Worm (Caenorhabditis elegans) whole organism, L4 larva: Measurements from ENCODE around the gene msp-3.

ENCODE experiments used
- T26A8.4 ChIP-seq: fragments of 200-800 bp; sonication (Bioruptor generic); IDR thresholded peaks from 2 replicates; pipeline ENCODE4 v1.3.6; 2022; ENCODE audit warnings: missing genetic modification characterization, missing compliant biosample characterization
- Y75B8A.6 ChIP-seq: fragments of 200-800 bp; sonication (Bioruptor generic); IDR thresholded peaks from 2 replicates; pipeline ENCODE4 v1.3.6; 2022; ENCODE audit warnings: missing genetic modification reagents, missing genetic modification characterization, missing compliant biosample characterization
- ZK337.2 ChIP-seq: fragments of 200-800 bp; sonication (Bioruptor generic); IDR thresholded peaks from 2 replicates; pipeline ENCODE4 v1.3.6; 2022; ENCODE audit warnings: missing genetic modification reagents, missing genetic modification characterization, missing compliant biosample characterization
- aly-2 ChIP-seq: sonication (generic microtip); optimal IDR thresholded peaks from 2 replicates; lab custom pipeline; 2018; ENCODE audit warnings: missing biosample characterization, missing genetic modification characterization
- ceh-20 ChIP-seq: fragments of 200-800 bp; sonication (Bioruptor generic); IDR thresholded peaks from 2 replicates; pipeline ENCODE4 v1.3.6; 2022; ENCODE audit warnings: missing genetic modification reagents, missing genetic modification characterization, missing compliant biosample characterization
- ceh-28 ChIP-seq: fragments of 150-350 bp; optimal IDR thresholded peaks from 2 replicates; lab custom pipeline; 2014; ENCODE audit warnings: missing biosample characterization, missing genetic modification reagents, missing genetic modification characterization
- ceh-82 ChIP-seq: sonication (generic microtip); optimal IDR thresholded peaks from 2 replicates; lab custom pipeline; 2017; ENCODE audit warnings: missing biosample characterization, missing genetic modification characterization
- ctbp-1 ChIP-seq: fragments of 200-800 bp; sonication (Bioruptor generic); IDR thresholded peaks from 2 replicates; pipeline ENCODE4 v1.3.6; 2022; ENCODE audit warnings: missing genetic modification reagents, missing genetic modification characterization, missing compliant biosample characterization
- daf-16 ChIP-seq, 3 experiments: sonication (generic microtip); optimal IDR thresholded peaks; 2 replicates each; lab custom pipeline; 2016 to 2017; ENCODE audit warnings: missing genetic modification characterization in 3 of 3, missing genetic modification reagents in 3 of 3, mild to moderate bottlenecking in 2 of 3, missing compliant biosample characterization in 2 of 3, missing biosample characterization in 1 of 3, moderate library complexity in 1 of 3
- dmd-6 ChIP-seq: fragments of 200-800 bp; sonication (Bioruptor generic); IDR thresholded peaks from 2 replicates; pipeline ENCODE4 v1.3.6; 2022; ENCODE audit warnings: missing genetic modification reagents, missing genetic modification characterization, missing compliant biosample characterization
- dmd-9 ChIP-seq: fragments of 200-800 bp; sonication (Bioruptor generic); IDR thresholded peaks from 2 replicates; pipeline ENCODE4 v1.3.6; 2022; ENCODE audit warnings: missing genetic modification reagents, missing genetic modification characterization, missing compliant biosample characterization
- dpl-1 ChIP-seq: fragments of 150-350 bp; optimal IDR thresholded peaks from 2 replicates; lab custom pipeline; 2014; ENCODE audit warnings: missing biosample characterization, missing genetic modification reagents, missing genetic modification characterization
- duxl-1 ChIP-seq: sonication (generic microtip); optimal IDR thresholded peaks from 2 replicates; lab custom pipeline; 2016; ENCODE audit warnings: mild to moderate bottlenecking, missing genetic modification characterization, moderate library complexity, missing compliant biosample characterization; ENCODE audit not compliant: poor library complexity
- dve-1 ChIP-seq: sonication (generic microtip); optimal IDR thresholded peaks from 2 replicates; lab custom pipeline; 2017; ENCODE audit warnings: antibody characterized with exemption, mild to moderate bottlenecking, missing genetic modification characterization, missing compliant biosample characterization; ENCODE audit not compliant: insufficient read depth
- egl-27 ChIP-seq: sonication (generic microtip); optimal IDR thresholded peaks from 3 replicates; lab custom pipeline; 2017; ENCODE audit warnings: missing biosample characterization, missing genetic modification reagents, missing genetic modification characterization
- egl-43 ChIP-seq: fragments of 200-800 bp; sonication (Bioruptor generic); IDR thresholded peaks from 2 replicates; pipeline ENCODE4 v1.3.6; 2022; ENCODE audit warnings: missing genetic modification reagents, missing genetic modification characterization, missing compliant biosample characterization
- fkh-10 ChIP-seq: fragments of 150-350 bp; optimal IDR thresholded peaks from 2 replicates; lab custom pipeline; 2014; ENCODE audit warnings: missing biosample characterization, missing genetic modification reagents, missing genetic modification characterization
- hif-1 ChIP-seq, 2 experiments: sonication (generic microtip); optimal IDR thresholded peaks; 2 replicates each; lab custom pipeline; 2016 to 2017; ENCODE audit warnings: missing compliant biosample characterization in 2 of 2, missing genetic modification characterization in 2 of 2, missing genetic modification reagents in 2 of 2, missing genotype in 2 of 2, mild to moderate bottlenecking in 1 of 2
- hlh-11 ChIP-seq: fragments of 200-800 bp; sonication (Bioruptor generic); optimal IDR thresholded peaks from 2 replicates; lab custom pipeline; 2018; ENCODE audit warnings: mild to moderate bottlenecking, missing genetic modification characterization, missing compliant biosample characterization
- hmg-1.1 ChIP-seq: fragments of 200-800 bp; sonication (Bioruptor generic); IDR thresholded peaks from 2 replicates; pipeline ENCODE4 v1.3.6; 2022; ENCODE audit warnings: missing genetic modification reagents, missing genetic modification characterization, missing compliant biosample characterization
- lim-7 ChIP-seq: fragments of 200-800 bp; sonication (Bioruptor generic); IDR thresholded peaks from 2 replicates; pipeline ENCODE4 v1.3.6; 2022; ENCODE audit warnings: missing genetic modification characterization, missing compliant biosample characterization
- lin-15B ChIP-seq: fragments of 150-350 bp; sonication (generic microtip); optimal IDR thresholded peaks from 3 replicates; lab custom pipeline; 2014; ENCODE audit warnings: missing biosample characterization, missing genetic modification characterization
- lin-29 ChIP-seq: fragments of 200-800 bp; sonication (Bioruptor generic); IDR thresholded peaks from 2 replicates; pipeline ENCODE4 v1.3.6; 2022; ENCODE audit warnings: missing genetic modification reagents, missing genetic modification characterization, missing compliant biosample characterization
- lin-38 ChIP-seq: fragments of 200-800 bp; sonication (Bioruptor generic); IDR thresholded peaks from 2 replicates; pipeline ENCODE4 v1.3.6; 2022; ENCODE audit warnings: missing genetic modification reagents, missing genetic modification characterization, missing compliant biosample characterization
- lsy-2 ChIP-seq, 2 experiments: fragments of 150-350 bp in 1 of 2; sonication (generic microtip) in 1 of 2; optimal IDR thresholded peaks; 2 replicates each; lab custom pipeline; 2014 to 2017; ENCODE audit warnings: missing biosample characterization in 2 of 2, missing genetic modification characterization in 2 of 2
- mes-2 ChIP-seq: sonication (generic microtip); optimal IDR thresholded peaks from 2 replicates; lab custom pipeline; 2016; ENCODE audit warnings: missing genotype, mild to moderate bottlenecking, missing genetic modification characterization, missing compliant biosample characterization; ENCODE audit not compliant: poor library complexity, severe bottlenecking
- mxl-3 ChIP-seq: fragments of 200-800 bp; sonication (Bioruptor generic); optimal IDR thresholded peaks from 2 replicates; lab custom pipeline; 2018; ENCODE audit warnings: mild to moderate bottlenecking, missing genetic modification characterization, missing compliant biosample characterization
- nhr-10 ChIP-seq: fragments of 150-350 bp; optimal IDR thresholded peaks from 2 replicates; lab custom pipeline; 2014; ENCODE audit warnings: missing biosample characterization, missing genetic modification characterization
- nhr-11 ChIP-seq: fragments of 150-350 bp; optimal IDR thresholded peaks from 2 replicates; lab custom pipeline; 2014; ENCODE audit warnings: missing biosample characterization, missing genetic modification characterization
- nhr-111 ChIP-seq: fragments of 200-800 bp; sonication (Bioruptor generic); optimal IDR thresholded peaks from 2 replicates; lab custom pipeline; 2018; ENCODE audit warnings: mild to moderate bottlenecking, missing genetic modification characterization, missing compliant biosample characterization
- nhr-28 ChIP-seq: fragments of 150-350 bp; optimal IDR thresholded peaks from 2 replicates; lab custom pipeline; 2014; ENCODE audit warnings: missing biosample characterization, missing genetic modification characterization
- nhr-42 ChIP-seq: fragments of 200-800 bp; sonication (Bioruptor generic); IDR thresholded peaks from 2 replicates; pipeline ENCODE4 v1.3.6; 2022; ENCODE audit warnings: missing genetic modification characterization, missing compliant biosample characterization
- php-3 ChIP-seq: fragments of 200-800 bp; sonication (Bioruptor generic); IDR thresholded peaks from 2 replicates; pipeline ENCODE4 v1.3.6; 2022; ENCODE audit warnings: missing genetic modification reagents, missing genetic modification characterization, missing compliant biosample characterization
- pqm-1 ChIP-seq: sonication (generic microtip); optimal IDR thresholded peaks from 2 replicates; lab custom pipeline; 2017; ENCODE audit warnings: missing biosample characterization, missing genetic modification characterization
- sdz-12 ChIP-seq: fragments of 200-800 bp; sonication (Bioruptor generic); optimal IDR thresholded peaks from 2 replicates; lab custom pipeline; 2018; ENCODE audit warnings: mild to moderate bottlenecking, missing genetic modification characterization, missing compliant biosample characterization
- tag-97 ChIP-seq: fragments of 200-800 bp; sonication (Bioruptor generic); IDR thresholded peaks from 2 replicates; pipeline ENCODE4 v1.3.6; 2022; ENCODE audit warnings: missing genetic modification characterization, missing compliant biosample characterization
- unc-39 ChIP-seq: sonication (generic microtip); optimal IDR thresholded peaks from 2 replicates; lab custom pipeline; 2017; ENCODE audit warnings: missing biosample characterization, missing genetic modification characterization
- unc-62 ChIP-seq, 3 experiments: fragments of 150-350 bp in 1 of 3; sonication (generic microtip); optimal IDR thresholded peaks in 2 of 3; peaks in 1 of 3; 1 replicate in 1 of 3; 2 replicates in 2 of 3; lab custom pipeline; 2014 to 2017; ENCODE audit warnings: missing biosample characterization in 3 of 3, missing genetic modification characterization in 3 of 3, missing genetic modification reagents in 3 of 3, missing genotype in 1 of 3
- vab-7 ChIP-seq: fragments of 200-800 bp; sonication (Bioruptor generic); IDR thresholded peaks from 2 replicates; pipeline ENCODE4 v1.3.6; 2022; ENCODE audit warnings: missing genetic modification reagents, missing genetic modification characterization, missing compliant biosample characterization
- zip-11 ChIP-seq: fragments of 200-800 bp; sonication (Bioruptor generic); IDR thresholded peaks from 2 replicates; pipeline ENCODE4 v1.3.6; 2022; ENCODE audit warnings: missing genetic modification characterization, missing compliant biosample characterization
- zip-2 ChIP-seq: fragments of 150-350 bp; optimal IDR thresholded peaks from 2 replicates; lab custom pipeline; 2014; ENCODE audit warnings: missing biosample characterization, missing genetic modification characterization
- ztf-7 ChIP-seq: fragments of 150-350 bp; optimal IDR thresholded peaks from 2 replicates; lab custom pipeline; 2014; ENCODE audit warnings: missing biosample characterization, missing genetic modification characterization

The msp-3 gene

DNA sequence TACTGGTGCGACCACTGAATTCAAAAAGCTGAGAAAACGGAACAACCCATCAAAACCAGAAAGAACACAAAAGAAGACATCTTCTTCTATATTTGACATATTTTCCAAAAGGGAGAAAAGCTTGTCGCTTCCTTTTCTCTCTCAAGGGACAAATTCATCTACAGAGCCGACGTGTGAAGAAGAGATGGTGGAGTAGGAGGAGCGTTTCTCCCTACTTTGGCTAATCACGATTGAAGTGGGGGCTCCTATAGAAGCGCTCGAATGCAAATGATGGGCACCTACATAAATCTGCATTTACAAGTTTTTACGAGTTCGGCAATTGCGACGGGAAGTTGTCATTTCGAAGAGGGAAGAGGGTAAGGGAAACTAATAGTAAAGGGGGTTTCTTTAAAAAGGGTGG is 20.2 kb upstream of the msp-3 start:
- peak in 1 of 2 experiments; percentile 16 for TF ChIP-seq lsy-2 (tag; optimal IDR thresholded peaks at IDR 0.05; lab: Kevin White, UChicago)
- TF ChIP-seq egl-27 (tag; lab: Kevin White, UChicago) = no peak
- TF ChIP-seq ceh-20 (GFP tag; lab: Robert Waterston, UW) = peak; percentile 35; the same call in 1 of the 2 replicates
- no peak for TF ChIP-seq hmg-1.1 (GFP tag; lab: Robert Waterston, UW)
- TF ChIP-seq zip-11 (GFP tag; lab: Robert Waterston, UW) = no peak
- TF ChIP-seq unc-62 (GFP tag; optimal IDR thresholded peaks at IDR 0.05 in 1 of 2; lab: Kevin White, UChicago) = peak in 1 of 2 experiments; percentile 81
- TF ChIP-seq unc-62 (tag; optimal IDR thresholded peaks at IDR 0.05; lab: Kevin White, UChicago) = no peak
- TF ChIP-seq tag-97 (GFP tag; lab: Robert Waterston, UW) = no peak

DNA sequence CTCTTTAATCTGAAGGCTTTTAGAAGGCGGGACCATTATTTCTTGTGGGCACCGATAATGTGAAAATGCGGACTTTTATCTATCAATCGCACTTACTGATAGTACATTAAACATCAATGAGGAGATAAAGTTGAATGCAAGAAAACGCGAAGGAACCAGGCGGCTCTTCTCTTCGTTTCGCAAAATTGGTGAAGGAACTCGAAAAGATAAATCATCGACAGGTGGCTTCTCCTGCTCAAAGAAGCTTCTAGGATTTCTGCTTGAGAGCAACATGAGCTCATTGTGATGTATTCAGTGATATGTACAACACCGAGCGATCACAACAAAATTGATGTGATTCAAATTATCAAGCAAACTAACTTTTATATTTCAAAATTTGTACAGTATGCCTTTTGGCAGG is 19.7 kb upstream of the msp-3 start:
- TF ChIP-seq nhr-42 (no peak), dmd-9 (no peak), dpl-1 (no peak), daf-16 (GFP tag; optimal IDR thresholded peaks at IDR 0.05; lab: Kevin White, UChicago) (peak in 1 of 2 experiments; percentile 58), daf-16 (tag; optimal IDR thresholded peaks at IDR 0.05; lab: Kevin White, UChicago) (no peak), ZK337.2 (GFP tag; lab: Robert Waterston, UW) (no peak), vab-7 (GFP tag; lab: Robert Waterston, UW) (no peak), lim-7 (GFP tag; lab: Robert Waterston, UW) (no peak), aly-2 (tag; lab: Kevin White, UChicago) (no peak), ceh-20 (GFP tag; lab: Robert Waterston, UW) (no peak), mes-2 (no peak), mxl-3 (GFP tag; lab: Kevin White, UChicago) (no peak), ctbp-1 (GFP tag; lab: Robert Waterston, UW) (no peak), ceh-28 (no peak), unc-39 (no peak), nhr-11 (peak; percentile 36)

DNA sequence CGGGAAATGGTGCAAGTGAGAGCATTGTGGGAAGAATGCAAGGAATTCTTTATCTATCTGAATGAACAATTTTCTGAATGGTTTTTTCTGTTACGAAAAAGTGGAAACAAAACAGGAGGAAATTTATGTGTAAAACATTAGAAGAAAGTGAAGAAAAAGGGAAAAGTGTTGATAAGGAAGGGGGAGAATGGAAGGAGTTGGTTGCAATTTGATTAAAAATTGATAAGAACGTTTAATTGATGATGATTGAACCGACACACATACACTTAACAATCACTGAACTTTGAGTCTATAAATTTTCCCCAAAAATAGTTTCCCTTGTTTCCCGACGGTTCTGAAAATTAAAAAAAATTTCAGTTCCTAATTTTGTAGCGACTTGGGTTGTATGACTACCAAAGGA is 16.8 kb upstream of the msp-3 start:
- TF ChIP-seq pqm-1 (tag; lab: Kevin White, UChicago) = peak; percentile 77
- no peak for TF ChIP-seq unc-62 (GFP tag; optimal IDR thresholded peaks at IDR 0.05 in 1 of 2; lab: Kevin White, UChicago)
- TF ChIP-seq unc-62 (tag; optimal IDR thresholded peaks at IDR 0.05; lab: Kevin White, UChicago) = no peak
- no peak for TF ChIP-seq unc-39
- TF ChIP-seq nhr-28 = peak; percentile 66
- no peak for TF ChIP-seq egl-27 (tag; lab: Kevin White, UChicago)
- no peak for TF ChIP-seq lin-38 (GFP tag; lab: Robert Waterston, UW)
- peak; percentile 64; the same call in 1 of the 2 replicates for TF ChIP-seq php-3
- peak; percentile 1 for TF ChIP-seq dve-1 (tag; lab: Kevin White, UChicago)
- no peak for TF ChIP-seq daf-16 (GFP tag; optimal IDR thresholded peaks at IDR 0.05; lab: Kevin White, UChicago)
- peak; percentile 49 for TF ChIP-seq daf-16 (tag; optimal IDR thresholded peaks at IDR 0.05; lab: Kevin White, UChicago)
- peak; percentile 29 for TF ChIP-seq hlh-11
- TF ChIP-seq dmd-6 = peak; percentile 42; the same call in 1 of the 2 replicates
- no peak for TF ChIP-seq vab-7 (GFP tag; lab: Robert Waterston, UW)

DNA sequence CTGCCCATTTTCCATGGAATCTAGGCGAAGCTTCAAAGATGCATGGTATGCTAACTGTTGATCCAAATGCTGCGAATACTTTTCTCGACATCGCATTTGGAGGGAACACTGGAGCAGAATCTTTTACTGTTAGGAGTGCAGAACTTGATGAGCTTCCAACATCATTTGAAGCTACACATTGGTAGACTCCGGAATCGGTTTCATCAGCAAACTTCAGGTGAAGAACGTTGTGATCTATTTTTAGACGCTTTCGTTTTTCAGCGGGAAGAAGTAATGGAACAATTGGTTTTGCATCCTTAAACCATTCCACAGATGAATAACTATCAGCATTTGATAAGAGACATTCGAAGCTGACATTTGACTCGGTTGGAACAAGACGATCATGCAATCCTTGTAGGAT is 14.4 kb upstream of the msp-3 start:
- TF ChIP-seq egl-43 (GFP tag; lab: Robert Waterston, UW) (0 out of 2 replicates have a peak, but pooled peaks have one; percentile 5), ceh-28 (no peak), unc-62 (GFP tag; optimal IDR thresholded peaks at IDR 0.05 in 1 of 2; lab: Kevin White, UChicago) (peak in 1 of 2 experiments; percentile 95), unc-62 (tag; optimal IDR thresholded peaks at IDR 0.05; lab: Kevin White, UChicago) (no peak)
- TF ChIP-seq, all 104 proteins: peak for 2

DNA sequence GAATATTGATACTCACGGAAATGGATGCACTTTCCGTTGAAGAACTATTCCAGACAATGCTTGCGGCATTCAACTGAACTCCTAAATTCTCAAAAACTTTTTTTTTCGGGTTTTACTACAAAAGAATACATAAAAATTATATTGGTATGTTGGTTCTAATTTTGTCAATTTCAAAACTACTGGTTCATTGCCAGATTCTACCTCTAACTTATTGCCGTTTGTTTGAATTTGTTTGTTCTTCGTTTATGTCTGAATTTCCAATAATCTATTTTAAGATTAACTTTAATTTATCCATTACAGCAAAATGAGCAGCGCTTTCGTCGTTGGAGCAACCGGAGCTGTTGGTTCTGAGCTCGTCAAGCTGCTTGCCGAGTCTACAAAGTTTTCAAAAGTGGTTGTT is 11.0 kb upstream of the msp-3 start, which contains the start of gene C33F10.14:
TSS of gene C33F10.14 (plus strand) at position 301 of the 400 bp plus-strand sequence.
- TF ChIP-seq Y75B8A.6 (GFP tag; lab: Robert Waterston, UW) (no peak), ceh-28 (no peak), tag-97 (GFP tag; lab: Robert Waterston, UW) (no peak), duxl-1 (tag; lab: Kevin White, UChicago) (no peak), hmg-1.1 (GFP tag; lab: Robert Waterston, UW) (no peak), zip-2 (tag; lab: Kevin White, UChicago) (no peak), ztf-7 (tag; lab: Kevin White, UChicago) (no peak), lin-29 (GFP tag; lab: Robert Waterston, UW) (no peak), nhr-10 (no peak), lsy-2 (tag; optimal IDR thresholded peaks at IDR 0.05; lab: Kevin White, UChicago) (no peak), vab-7 (GFP tag; lab: Robert Waterston, UW) (no peak), mxl-3 (GFP tag; lab: Kevin White, UChicago) (no peak), lin-15B (tag; lab: Kevin White, UChicago) (no peak), ceh-82 (tag; lab: Kevin White, UChicago) (no peak), fkh-10 (GFP tag; lab: Kevin White, UChicago) (no peak), nhr-111 (GFP tag; lab: Kevin White, UChicago) (no peak), T26A8.4 (GFP tag; lab: Robert Waterston, UW) (no peak), hif-1 (tag; optimal IDR thresholded peaks at IDR 0.05; lab: Kevin White, UChicago) (no peak), sdz-12 (GFP tag; lab: Kevin White, UChicago) (no peak)
